Worm (Caenorhabditis elegans) whole organism, young adult: Measurements from ENCODE around the gene srv-3.
A peak's percentile ranks its signal among the peaks of the same experiment; 100 is the strongest.

Experiments used
- C17E4.6 ChIP-seq: fragments of 200-800 bp; sonication (Bioruptor generic); IDR thresholded peaks from 2 replicates; pipeline ENCODE4 v1.3.6; 2022; ENCODE audit warnings: missing genetic modification reagents, missing genetic modification characterization, missing compliant biosample characterization
- F23B12.7 ChIP-seq: sonication (generic microtip); optimal IDR thresholded peaks from 2 replicates; lab custom pipeline; 2017; ENCODE audit warnings: missing genetic modification characterization, mild to moderate bottlenecking, missing compliant biosample characterization, antibody characterized with exemption, moderate library complexity; ENCODE audit not compliant: insufficient read depth
- F49E8.2 ChIP-seq: sonication (generic microtip); optimal IDR thresholded peaks from 3 replicates; lab custom pipeline; 2017; ENCODE audit warnings: missing genetic modification characterization, mild to moderate bottlenecking, missing compliant biosample characterization, antibody characterized with exemption, moderate library complexity; ENCODE audit not compliant: insufficient read depth
- F57A8.1 ChIP-seq: fragments of 200-800 bp; sonication (Bioruptor generic); optimal IDR thresholded peaks from 2 replicates; lab custom pipeline; 2018; ENCODE audit warnings: mild to moderate bottlenecking, missing genetic modification characterization, moderate library complexity, missing compliant biosample characterization
- K11D2.4 ChIP-seq: fragments of 200-800 bp; sonication (Bioruptor generic); IDR thresholded peaks from 2 replicates; pipeline ENCODE4 v1.3.6; 2022; ENCODE audit warnings: missing genetic modification reagents, missing genetic modification characterization, missing compliant biosample characterization
- K12H6.12 ChIP-seq: fragments of 200-800 bp; sonication (Bioruptor generic); optimal IDR thresholded peaks from 2 replicates; lab custom pipeline; 2018; ENCODE audit warnings: mild to moderate bottlenecking, missing genetic modification characterization, missing compliant biosample characterization
- T07F8.4 ChIP-seq: sonication (generic microtip); optimal IDR thresholded peaks from 2 replicates; lab custom pipeline; 2016; ENCODE audit warnings: mild to moderate bottlenecking, missing genetic modification characterization, moderate library complexity, missing compliant biosample characterization
- Y79H2A.3 ChIP-seq: fragments of 200-800 bp; sonication (Bioruptor generic); conservative IDR thresholded peaks from 2 replicates; pipeline ENCODE4 v1.3.6; 2022; ENCODE audit warnings: missing genetic modification reagents, missing genetic modification characterization, missing compliant biosample characterization
- aptf-3 ChIP-seq: fragments of 200-800 bp; sonication (Bioruptor generic); IDR thresholded peaks from 2 replicates; pipeline ENCODE4 v1.3.6; 2022; ENCODE audit warnings: missing genetic modification characterization, missing compliant biosample characterization
- bed-1 ChIP-seq: fragments of 200-800 bp; sonication (Bioruptor generic); IDR thresholded peaks from 2 replicates; pipeline ENCODE4 v1.3.6; 2022; ENCODE audit warnings: missing genetic modification reagents, missing genetic modification characterization, missing compliant biosample characterization
- cebp-1 ChIP-seq, 2 experiments: fragments of 200-800 bp in 1 of 2; sonication (Bioruptor generic) in 1 of 2; sonication (generic microtip) in 1 of 2; IDR thresholded peaks in 1 of 2; optimal IDR thresholded peaks in 1 of 2; 2 replicates each; pipeline versions ENCODE4 v1.3.6 to Lab custom; 2017 to 2022; ENCODE audit warnings: missing compliant biosample characterization in 2 of 2, missing genetic modification characterization in 2 of 2, mild to moderate bottlenecking in 1 of 2, missing genetic modification reagents in 1 of 2, moderate library complexity in 1 of 2
- cebp-2 ChIP-seq: fragments of 200-800 bp; sonication (Bioruptor generic); IDR thresholded peaks from 2 replicates; pipeline ENCODE4 v1.3.6; 2022; ENCODE audit warnings: missing genetic modification characterization, missing compliant biosample characterization
- ceh-27 ChIP-seq: fragments of 200-800 bp; sonication (Bioruptor generic); optimal IDR thresholded peaks from 2 replicates; lab custom pipeline; 2018; ENCODE audit warnings: mild to moderate bottlenecking, missing genetic modification characterization, moderate library complexity, missing compliant biosample characterization
- egrh-3 ChIP-seq: fragments of 200-800 bp; sonication (Bioruptor generic); IDR thresholded peaks from 2 replicates; pipeline ENCODE4 v1.3.6; 2022; ENCODE audit warnings: missing genetic modification reagents, missing genetic modification characterization, missing compliant biosample characterization
- gei-17 ChIP-seq: fragments of 200-800 bp; sonication (Bioruptor generic); optimal IDR thresholded peaks from 2 replicates; lab custom pipeline; 2018; ENCODE audit warnings: mild to moderate bottlenecking, missing genetic modification characterization, missing compliant biosample characterization
- hlh-26 ChIP-seq: fragments of 200-800 bp; sonication (Bioruptor generic); conservative IDR thresholded peaks from 2 replicates; pipeline ENCODE4 v1.3.6; 2022; ENCODE audit warnings: missing genetic modification reagents, missing genetic modification characterization, missing compliant biosample characterization
- hmg-1.2 ChIP-seq: fragments of 200-800 bp; sonication (Bioruptor generic); IDR thresholded peaks from 2 replicates; pipeline ENCODE4 v1.3.6; 2022; ENCODE audit warnings: missing genetic modification reagents, missing genetic modification characterization, missing compliant biosample characterization
- hmg-20 ChIP-seq: fragments of 200-800 bp; sonication (Bioruptor generic); IDR thresholded peaks from 2 replicates; pipeline ENCODE4 v1.3.6; 2022; ENCODE audit warnings: missing genetic modification reagents, missing genetic modification characterization, missing compliant biosample characterization
- hrde-1 ChIP-seq: sonication (generic microtip); optimal IDR thresholded peaks from 2 replicates; lab custom pipeline; 2016; ENCODE audit warnings: missing genetic modification characterization, mild to moderate bottlenecking, missing compliant biosample characterization, moderate library complexity, missing genotype, missing genetic modification reagents, borderline replicate concordance
- let-607 ChIP-seq, 2 experiments: fragments of 200-800 bp in 1 of 2; sonication (Bioruptor generic) in 1 of 2; sonication (generic microtip) in 1 of 2; optimal IDR thresholded peaks; 2 replicates each; lab custom pipeline; 2016 to 2018; ENCODE audit warnings: mild to moderate bottlenecking in 2 of 2, missing compliant biosample characterization in 2 of 2, missing genetic modification characterization in 2 of 2, moderate library complexity in 2 of 2, missing genotype in 1 of 2
- lin-35 ChIP-seq, 3 experiments: fragments of 150-350 bp in 2 of 3; sonication (generic microtip) in 1 of 3; optimal IDR thresholded peaks; 2 replicates each; lab custom pipeline; 2014 to 2018; ENCODE audit warnings: missing biosample characterization in 3 of 3, missing genetic modification characterization in 3 of 3, missing genetic modification reagents in 3 of 3
- lsy-27 ChIP-seq: sonication (generic microtip); optimal IDR thresholded peaks from 2 replicates; lab custom pipeline; 2017; ENCODE audit warnings: missing genetic modification characterization, mild to moderate bottlenecking, missing compliant biosample characterization, antibody characterized with exemption, missing genotype, borderline replicate concordance; ENCODE audit not compliant: insufficient read depth
- mcd-1 ChIP-seq: fragments of 200-800 bp; sonication (Bioruptor generic); IDR thresholded peaks from 2 replicates; pipeline ENCODE4 v1.3.6; 2022; ENCODE audit warnings: missing genetic modification reagents, missing genetic modification characterization, missing compliant biosample characterization
- nhr-120 ChIP-seq: fragments of 200-800 bp; sonication (Bioruptor generic); IDR thresholded peaks from 2 replicates; pipeline ENCODE4 v1.3.6; 2022; ENCODE audit warnings: missing genetic modification characterization, missing compliant biosample characterization
- nhr-27 ChIP-seq: fragments of 200-800 bp; sonication (Bioruptor generic); optimal IDR thresholded peaks from 2 replicates; lab custom pipeline; 2018; ENCODE audit warnings: mild to moderate bottlenecking, missing genetic modification characterization, moderate library complexity, missing compliant biosample characterization
- nhr-80 ChIP-seq: sonication (generic microtip); optimal IDR thresholded peaks from 2 replicates; lab custom pipeline; 2016; ENCODE audit warnings: missing genetic modification characterization, missing compliant biosample characterization
- pbrm-1 ChIP-seq: fragments of 200-800 bp; sonication (Bioruptor generic); IDR thresholded peaks from 2 replicates; pipeline ENCODE4 v1.3.6; 2022; ENCODE audit warnings: missing genetic modification reagents, missing genetic modification characterization, missing compliant biosample characterization
- sdz-38 ChIP-seq: sonication (generic microtip); optimal IDR thresholded peaks from 2 replicates; lab custom pipeline; 2016; ENCODE audit warnings: missing genotype, missing genetic modification characterization, missing compliant biosample characterization
- snpc-1.3 ChIP-seq: sonication (generic microtip); optimal IDR thresholded peaks from 2 replicates; lab custom pipeline; 2017; ENCODE audit warnings: missing genetic modification characterization, mild to moderate bottlenecking, missing compliant biosample characterization, antibody characterized with exemption, moderate library complexity, missing genotype, missing genetic modification reagents; ENCODE audit not compliant: insufficient read depth
- snpc-3.4 ChIP-seq: sonication (generic microtip); optimal IDR thresholded peaks from 2 replicates; lab custom pipeline; 2017; ENCODE audit warnings: missing genetic modification characterization, mild to moderate bottlenecking, missing compliant biosample characterization, antibody characterized with exemption, moderate library complexity, missing genotype, missing genetic modification reagents
- tbp1 ChIP-seq: fragments of 200-800 bp; sonication (Bioruptor generic); optimal IDR thresholded peaks from 2 replicates; lab custom pipeline; 2018; ENCODE audit warnings: mild to moderate bottlenecking, missing genetic modification characterization, missing compliant biosample characterization
- unc-130 ChIP-seq: sonication (generic microtip); optimal IDR thresholded peaks from 2 replicates; lab custom pipeline; 2016; ENCODE audit warnings: missing genetic modification reagents, missing genetic modification characterization, missing compliant biosample characterization
- zfh-2 ChIP-seq: fragments of 200-800 bp; sonication (Bioruptor generic); conservative IDR thresholded peaks from 2 replicates; pipeline ENCODE4 v1.3.6; 2022; ENCODE audit warnings: missing genetic modification reagents, missing genetic modification characterization, missing compliant biosample characterization

srv-3 gene

ce11 chrV:19737458-19737857 is 28.7 kb upstream of the srv-3 start, which contains the start of gene W04E12.7:
Gene W04E12.7 (minus strand): TSS chrV:19737558.
- TF ChIP-seq K11D2.4 (no peak), lsy-27 (tag; lab: Kevin White, UChicago) (no peak), unc-130 (GFP tag; lab: Kevin White, UChicago) (no peak), hmg-20 (GFP tag; lab: Robert Waterston, UW) (no peak), F57A8.1 (GFP tag; lab: Kevin White, UChicago) (no peak), lin-35 (GFP tag; optimal IDR thresholded peaks at IDR 0.05; lab: Kevin White, UChicago) (no peak), snpc-1.3 (no peak), tbp1 (no peak), nhr-27 (no peak), egrh-3 (GFP tag; lab: Robert Waterston, UW) (no peak), T07F8.4 (tag; lab: Kevin White, UChicago) (no peak)

ce11 chrV:19733728-19734127 is 25.0 kb upstream of the srv-3 start:
- TF ChIP-seq K11D2.4 (no peak), let-607 (tag; optimal IDR thresholded peaks at IDR 0.05; lab: Kevin White, UChicago) (no peak), nhr-27 (no peak), nhr-120 (GFP tag; lab: Robert Waterston, UW) (0 out of 2 replicates have a peak, but pooled peaks have one; percentile 51), aptf-3 (GFP tag; lab: Robert Waterston, UW) (0 out of 2 replicates have a peak, but pooled peaks have one; percentile 38), ceh-27 (GFP tag; lab: Kevin White, UChicago) (no peak), egrh-3 (GFP tag; lab: Robert Waterston, UW) (peak; percentile 48; the same call in 1 of the 2 replicates), C17E4.6 (GFP tag; lab: Robert Waterston, UW) (0 out of 2 replicates have a peak, but pooled peaks have one; percentile 36), zfh-2 (GFP tag; lab: Robert Waterston, UW) (peak; percentile 85)
- TF ChIP-seq, all 124 proteins: peak for 5

ce11 chrV:19730280-19730679 is 21.5 kb upstream of the srv-3 start, which contains the start of gene Y116F11A.1:
Gene Y116F11A.1 (plus strand): TSS chrV:19730580.
- no peak for TF ChIP-seq nhr-80 (tag; lab: Kevin White, UChicago)
- no peak for TF ChIP-seq Y79H2A.3 (GFP tag; lab: Robert Waterston, UW)

- TF ChIP-seq hrde-1, result no peak
- no peak for TF ChIP-seq K12H6.12 (tag; lab: Kevin White, UChicago)
- TF ChIP-seq lsy-27 (tag; lab: Kevin White, UChicago), result no peak
- no peak for TF ChIP-seq F23B12.7
- TF ChIP-seq mcd-1 (GFP tag; lab: Robert Waterston, UW), result no peak
- no peak for TF ChIP-seq egrh-3 (GFP tag; lab: Robert Waterston, UW)
- TF ChIP-seq gei-17 (GFP tag; lab: Kevin White, UChicago), result no peak
Observed at ce11 chrV:19728731-19729130, 20.0 kb upstream of the srv-3 start, which contains the start of gene Y116F11A.3. Gene Y116F11A.3 (plus strand): TSS chrV:19729031.

ce11 chrV:19727990-19728389 is 19.2 kb upstream of the srv-3 start:
- TF ChIP-seq egrh-3 (GFP tag; lab: Robert Waterston, UW), result peak; percentile 53; the same call in 1 of the 2 replicates
- TF ChIP-seq hmg-1.2 (GFP tag; lab: Robert Waterston, UW), result peak; percentile 87
- no peak for TF ChIP-seq hlh-26 (GFP tag; lab: Robert Waterston, UW)
- TF ChIP-seq mcd-1 (GFP tag; lab: Robert Waterston, UW), result 0 out of 2 replicates have a peak, but pooled peaks have one; percentile 7

- no peak for TF ChIP-seq pbrm-1 (GFP tag; lab: Robert Waterston, UW)
- no peak for TF ChIP-seq snpc-3.4 (tag; lab: Kevin White, UChicago)
- TF ChIP-seq cebp-2 (GFP tag; lab: Robert Waterston, UW), result no peak
- TF ChIP-seq gei-17 (GFP tag; lab: Kevin White, UChicago), result no peak
- TF ChIP-seq zfh-2 (GFP tag; lab: Robert Waterston, UW), result no peak
- no peak for TF ChIP-seq K11D2.4
- no peak for TF ChIP-seq sdz-38
- TF ChIP-seq F49E8.2 (tag; lab: Kevin White, UChicago), result no peak
- no peak for TF ChIP-seq hmg-20 (GFP tag; lab: Robert Waterston, UW)
- TF ChIP-seq bed-1 (GFP tag; lab: Robert Waterston, UW), result no peak
- TF ChIP-seq hmg-1.2 (GFP tag; lab: Robert Waterston, UW), result peak; percentile 62
- 0 out of 2 replicates have a peak, but pooled peaks have one; percentile 13 for TF ChIP-seq cebp-1 (GFP tag; IDR thresholded peaks at IDR 0.05; lab: Robert Waterston, UW)
- peak; percentile 55 for TF ChIP-seq cebp-1 (tag; optimal IDR thresholded peaks at IDR 0.05; lab: Kevin White, UChicago)
Observed at ce11 chrV:19724589-19724988, 15.8 kb upstream of the srv-3 start.
